Worm (Caenorhabditis elegans): ENCODE results near the gene fli-1.

ce11 chrIII:8710310-8710709 is 26.8 kb upstream of the fli-1 start, which contains the start of gene B0303.11:
- no peak for TF ChIP-seq med-1 (GFP tag; optimal IDR thresholded peaks at IDR 0.05; ENCODE audit: insufficient read depth)
- TF ChIP-seq ztf-29 (GFP tag; IDR thresholded peaks at IDR 0.05): no peak
- no peak for TF ChIP-seq cog-1 (tag; optimal IDR thresholded peaks at IDR 0.05)
- TF ChIP-seq ref-1 (GFP tag; conservative IDR thresholded peaks at IDR 0.05): no peak
- TF ChIP-seq klf-2 (GFP tag; conservative IDR thresholded peaks at IDR 0.05): no peak
- no peak for TF ChIP-seq tab-1 (GFP tag; IDR thresholded peaks at IDR 0.05)
